Worm (Caenorhabditis elegans) whole organism, midembryonic: Measurements from ENCODE around the gene T22F7.4.

Experiments
- T22C8.4 ChIP-seq: fragments of 200-800 bp; sonication (Bioruptor generic); IDR thresholded peaks from 2 replicates; pipeline ENCODE4 v1.3.6; 2022; ENCODE audit warnings: missing genetic modification characterization, missing compliant biosample characterization
- cog-1 ChIP-seq: sonication (generic microtip); optimal IDR thresholded peaks from 2 replicates; lab custom pipeline; 2016; ENCODE audit warnings: missing genetic modification characterization, missing compliant biosample characterization
- flt-1 ChIP-seq: fragments of 200-800 bp; sonication (Bioruptor generic); IDR thresholded peaks from 2 replicates; pipeline ENCODE4 v1.3.6; 2022; ENCODE audit warnings: missing genetic modification characterization, missing compliant biosample characterization
- ref-1 ChIP-seq: fragments of 200-800 bp; sonication (Bioruptor generic); conservative IDR thresholded peaks from 2 replicates; pipeline ENCODE4 v1.3.6; 2022; ENCODE audit warnings: missing genetic modification reagents, missing genetic modification characterization, missing compliant biosample characterization
- ztf-23 ChIP-seq: fragments of 200-800 bp; sonication (Bioruptor generic); IDR thresholded peaks from 2 replicates; pipeline ENCODE4 v1.3.6; 2022; ENCODE audit warnings: missing genetic modification reagents, missing genetic modification characterization, missing compliant biosample characterization
- ztf-29 ChIP-seq: fragments of 200-800 bp; sonication (Bioruptor generic); IDR thresholded peaks from 2 replicates; pipeline ENCODE4 v1.3.6; 2022; ENCODE audit warnings: missing genetic modification reagents, missing genetic modification characterization, missing compliant biosample characterization

ce11 chrIII:512117-512516 is 14.6 kb downstream of the T22F7.4 start, which contains the start of gene F30H5.3:
- TF ChIP-seq ztf-29: no peak
- TF ChIP-seq flt-1 (GFP tag; lab: Robert Waterston, UW): no peak
- TF ChIP-seq cog-1 (tag; lab: Kevin White, UChicago): no peak
- no peak for TF ChIP-seq ref-1 (GFP tag; lab: Robert Waterston, UW)
- no peak for TF ChIP-seq T22C8.4 (GFP tag; lab: Robert Waterston, UW)
- TF ChIP-seq ztf-23: no peak
